Worm (Caenorhabditis elegans): ENCODE measurements around the gene JC8.4.

JC8.4 gene

DNA sequence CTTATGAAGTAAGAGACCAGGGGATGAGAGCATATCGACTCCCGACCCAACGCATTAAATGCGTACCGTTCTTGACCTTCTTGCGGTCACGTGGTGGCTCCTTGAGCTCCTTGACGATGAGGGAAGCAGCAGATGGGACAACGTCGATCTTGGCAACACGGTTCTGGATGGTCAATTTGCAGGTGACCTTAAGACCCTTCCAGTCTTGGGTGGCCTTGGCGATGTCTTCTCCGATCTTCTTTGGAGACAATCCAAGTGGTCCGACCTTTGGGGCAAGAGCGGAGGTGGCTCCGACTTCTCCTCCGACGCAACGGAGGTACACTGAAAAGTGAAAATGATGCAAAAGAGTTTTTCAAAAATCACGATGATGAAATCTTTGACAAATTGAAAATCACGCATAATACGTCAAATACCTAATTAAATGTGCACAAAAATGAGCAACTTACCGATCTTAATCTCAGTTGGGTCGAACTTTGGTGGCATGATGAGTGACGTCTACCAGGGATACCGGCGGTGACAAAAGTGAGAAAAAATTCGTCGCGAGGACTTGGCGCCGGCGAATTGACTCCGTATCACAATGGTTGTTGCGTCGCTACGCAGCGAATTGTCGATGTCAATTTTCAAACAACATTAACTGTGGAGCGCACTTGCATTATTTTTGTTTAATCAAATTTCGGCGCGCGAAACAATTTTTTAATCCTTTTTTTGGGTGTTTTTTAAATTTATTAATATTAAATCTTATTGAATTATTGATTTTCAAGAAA lies 3.2 kb upstream of the JC8.4 start, which contains the start of gene rpl-12:
Gene rpl-12 (minus strand): TSS at position 574 of the 764 bp plus-strand sequence.
- TF ChIP-seq nhr-2 (tag; optimal IDR thresholded peaks at IDR 0.05) (no peak), drap-1 (GFP tag; optimal IDR thresholded peaks at IDR 0.05) (peak; percentile 80), ceh-39 (tag; optimal IDR thresholded peaks at IDR 0.05) (peak; percentile 94), sptf-1 (tag; optimal IDR thresholded peaks at IDR 0.05) (peak; percentile 89), bed-3 (GFP tag; optimal IDR thresholded peaks at IDR 0.05) (no peak), blmp-1 (tag; optimal IDR thresholded peaks at IDR 0.05) (peak; percentile 52), ham-2 (GFP tag; optimal IDR thresholded peaks at IDR 0.05) (peak; percentile 23), nhr-28 (tag; optimal IDR thresholded peaks at IDR 0.05) (no peak), pha-4 (tag; optimal IDR thresholded peaks at IDR 0.05) (peak; percentile 99), elt-1 (tag; optimal IDR thresholded peaks at IDR 0.05; ENCODE audit: borderline replicate concordance, insufficient read depth) (no peak), hlh-1 (tag; optimal IDR thresholded peaks at IDR 0.05) (peak; percentile 71), unc-120 (tag; optimal IDR thresholded peaks at IDR 0.05; ENCODE audit: poor library complexity, severe bottlenecking) (peak; percentile 75), cnd-1 (tag; optimal IDR thresholded peaks at IDR 0.05) (peak; percentile 84), M03D4.4 (tag; optimal IDR thresholded peaks at IDR 0.05) (peak; percentile 74), lin-32 (GFP tag; optimal IDR thresholded peaks at IDR 0.05) (peak; percentile 3), flh-1 (GFP tag; optimal IDR thresholded peaks at IDR 0.05) (no peak), nhr-76 (tag; optimal IDR thresholded peaks at IDR 0.05) (no peak), mep-1 (tag; optimal IDR thresholded peaks at IDR 0.05) (peak; percentile 99), unc-62 (GFP tag; optimal IDR thresholded peaks at IDR 0.05) (peak; percentile 94), elt-3 (tag; optimal IDR thresholded peaks at IDR 0.05) (peak; percentile 84), ceh-83 (GFP tag; optimal IDR thresholded peaks at IDR 0.05) (peak; percentile 67), zip-8 (tag; optimal IDR thresholded peaks at IDR 0.05) (peak; percentile 54), ceh-43 (GFP tag; optimal IDR thresholded peaks at IDR 0.05) (peak; percentile 67), ces-1 (GFP tag; optimal IDR thresholded peaks at IDR 0.05) (peak; percentile 100), nhr-12 (tag; optimal IDR thresholded peaks at IDR 0.05) (peak; percentile 75), nhr-237 (tag; optimal IDR thresholded peaks at IDR 0.05) (peak; percentile 97), lsy-2 (tag; optimal IDR thresholded peaks at IDR 0.05) (peak; percentile 92), tbx-8 (GFP tag; optimal IDR thresholded peaks at IDR 0.05) (peak; percentile 45), mab-5 (tag; optimal IDR thresholded peaks at IDR 0.05) (peak; percentile 83), lin-13 (tag; optimal IDR thresholded peaks at IDR 0.05) (peak; percentile 96), sem-2 (GFP tag; optimal IDR thresholded peaks at IDR 0.05) (no peak), unc-39 (tag; optimal IDR thresholded peaks at IDR 0.05) (peak; percentile 75), ztf-11 (tag; optimal IDR thresholded peaks at IDR 0.05) (peak; percentile 75), snpc-4 (tag; optimal IDR thresholded peaks at IDR 0.05) (no peak), mls-2 (tag; optimal IDR thresholded peaks at IDR 0.05) (peak; percentile 75)

DNA sequence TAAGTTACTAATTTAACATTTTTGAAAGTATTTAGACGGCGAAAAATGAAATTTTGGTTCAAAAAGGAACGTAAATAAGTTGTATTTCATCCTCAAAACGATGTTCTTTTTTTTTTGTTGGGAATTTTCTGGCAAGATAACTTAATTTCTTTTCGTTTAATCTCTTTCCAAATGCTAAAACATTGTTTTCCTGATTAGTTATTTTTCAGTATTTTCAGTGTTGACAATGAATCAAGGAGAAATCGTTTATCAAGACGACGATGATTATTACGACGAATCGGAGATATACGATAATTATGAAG lies 2.7 kb upstream of the JC8.4 start, which contains the start of gene lin-54:
Gene lin-54 (plus strand): TSS at position 203 of the 302 bp plus-strand sequence.
- TF ChIP-seq mls-2 (tag; optimal IDR thresholded peaks at IDR 0.05) (no peak), nhr-2 (tag; optimal IDR thresholded peaks at IDR 0.05) (no peak), nhr-28 (tag; optimal IDR thresholded peaks at IDR 0.05) (no peak), hlh-1 (tag; optimal IDR thresholded peaks at IDR 0.05) (no peak), snpc-4 (tag; optimal IDR thresholded peaks at IDR 0.05) (no peak), nhr-237 (tag; optimal IDR thresholded peaks at IDR 0.05) (no peak), mab-5 (tag; optimal IDR thresholded peaks at IDR 0.05) (no peak), pha-4 (tag; optimal IDR thresholded peaks at IDR 0.05) (no peak), cnd-1 (tag; optimal IDR thresholded peaks at IDR 0.05) (no peak), blmp-1 (tag; optimal IDR thresholded peaks at IDR 0.05) (no peak), ceh-39 (tag; optimal IDR thresholded peaks at IDR 0.05) (no peak), tbx-8 (GFP tag; optimal IDR thresholded peaks at IDR 0.05) (no peak), sptf-1 (tag; optimal IDR thresholded peaks at IDR 0.05) (no peak), drap-1 (GFP tag; optimal IDR thresholded peaks at IDR 0.05) (no peak), elt-1 (tag; optimal IDR thresholded peaks at IDR 0.05; ENCODE audit: borderline replicate concordance, insufficient read depth) (no peak)

DNA sequence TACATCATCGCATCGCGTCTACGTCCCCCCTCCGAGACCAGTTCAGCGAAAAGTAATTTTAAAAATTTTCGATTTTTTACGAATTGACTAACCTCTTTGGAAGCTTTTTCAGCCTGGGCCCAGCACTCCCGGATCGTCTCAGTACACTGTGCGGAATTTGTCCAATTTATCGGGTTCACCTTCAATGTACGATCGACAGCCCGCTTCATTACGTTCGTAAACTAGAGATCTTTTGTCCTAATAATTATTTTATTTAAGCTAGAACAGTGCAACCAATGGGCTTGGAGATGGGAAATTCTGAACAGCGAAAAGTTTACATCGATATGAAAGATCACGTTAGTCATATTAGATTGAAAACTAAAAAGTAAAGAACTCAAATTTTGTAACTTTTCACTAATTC lies 2.1 kb upstream of the JC8.4 start:
- TF ChIP-seq sem-2 (GFP tag; optimal IDR thresholded peaks at IDR 0.05), result no peak
- no peak for TF ChIP-seq ces-1 (GFP tag; optimal IDR thresholded peaks at IDR 0.05)
- TF ChIP-seq elt-3 (tag; optimal IDR thresholded peaks at IDR 0.05), result no peak
- TF ChIP-seq lin-32 (GFP tag; optimal IDR thresholded peaks at IDR 0.05), result no peak
- TF ChIP-seq hlh-1 (tag; optimal IDR thresholded peaks at IDR 0.05), result no peak
- no peak for TF ChIP-seq ceh-43 (GFP tag; optimal IDR thresholded peaks at IDR 0.05)
- TF ChIP-seq nhr-12 (tag; optimal IDR thresholded peaks at IDR 0.05), result no peak
- no peak for TF ChIP-seq ceh-39 (tag; optimal IDR thresholded peaks at IDR 0.05)
- TF ChIP-seq M03D4.4 (tag; optimal IDR thresholded peaks at IDR 0.05), result no peak
- TF ChIP-seq blmp-1 (tag; optimal IDR thresholded peaks at IDR 0.05), result no peak

Data from whole organism, mixed stage, embryonic.